Fruit fly (Drosophila melanogaster): ENCODE results near the gene CG5217.

CG5217 gene

DNA sequence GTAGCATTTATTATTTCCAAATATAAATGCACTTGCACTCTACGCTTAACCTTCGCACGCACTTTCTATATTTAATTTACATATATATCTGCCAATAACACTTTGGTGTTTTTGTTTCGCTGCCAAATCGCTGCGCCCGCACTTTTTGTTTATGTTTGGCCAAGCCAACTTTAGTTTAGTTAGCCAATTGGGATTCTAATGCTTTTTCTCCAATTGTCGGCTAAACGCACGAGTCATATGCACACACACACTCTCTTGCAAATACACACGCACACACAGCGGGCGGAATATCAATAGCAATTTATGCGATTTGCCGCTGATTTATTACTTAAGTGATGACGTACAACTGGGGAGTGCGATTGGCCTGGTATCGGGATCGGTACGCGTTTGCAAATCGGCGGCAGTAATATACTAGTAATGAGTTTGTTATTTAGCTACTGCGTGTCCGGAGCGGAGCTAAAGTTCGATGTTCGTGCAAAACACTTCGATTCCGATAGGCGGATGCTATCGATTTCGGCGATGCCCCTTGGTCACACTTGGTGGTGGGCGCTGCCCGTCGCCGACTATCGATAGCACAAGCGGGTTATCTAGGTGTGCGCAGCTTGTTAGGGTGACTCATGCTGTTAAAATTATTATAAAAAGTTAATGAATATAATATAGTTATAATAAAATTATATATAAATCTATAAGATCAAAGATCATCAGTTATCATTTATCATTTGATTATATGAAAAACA, 21.6 kb downstream of the CG5217 start, which contains the start of gene vib (continued):
- TF ChIP-seq CG14860 (GFP tag; IDR thresholded peaks at IDR 0.05; ENCODE audit: partially characterized antibody) (peak; percentile 89), ken (GFP tag; IDR thresholded peaks at IDR 0.05) (0 out of 3 replicates have a peak, but pooled peaks have one; percentile 27), p53 (GFP tag; optimal IDR thresholded peaks at IDR 0.05) (no peak), CG33557 (GFP tag; optimal IDR thresholded peaks at IDR 0.05) (no peak), CG16779 (GFP tag; IDR thresholded peaks at IDR 0.05) (no peak), Dip3 (GFP tag; optimal IDR thresholded peaks at IDR 0.05) (no peak), CG2678 (tag; optimal IDR thresholded peaks at IDR 0.05) (peak; percentile 72), crol (GFP tag; IDR thresholded peaks at IDR 0.05) (no peak), Poxn (GFP tag; IDR thresholded peaks at IDR 0.05) (no peak), CG6683 (GFP tag; optimal IDR thresholded peaks at IDR 0.05) (no peak), lola (GFP tag; optimal IDR thresholded peaks at IDR 0.05) (peak in 1 of 3 experiments; percentile 8), Myb (GFP tag; optimal IDR thresholded peaks at IDR 0.05) (peak; percentile 20), zf30C (GFP tag; optimal IDR thresholded peaks at IDR 0.05) (no peak), cwo (GFP tag; optimal IDR thresholded peaks at IDR 0.05) (peak; percentile 17), BEAF-32 (GFP tag; optimal IDR thresholded peaks at IDR 0.05) (peak; percentile 86), CG13775 (GFP tag; optimal IDR thresholded peaks at IDR 0.05) (peak; percentile 39), CG1832 (GFP tag; optimal IDR thresholded peaks at IDR 0.05) (no peak), Hr39 (optimal IDR thresholded peaks at IDR 0.05) (no peak), Pdp1 (GFP tag; optimal IDR thresholded peaks at IDR 0.05) (peak; percentile 5 to 26), sug (tag; optimal IDR thresholded peaks at IDR 0.05) (no peak), CG9727 (GFP tag; optimal IDR thresholded peaks at IDR 0.05) (peak; percentile 44), gfzf (GFP tag; optimal IDR thresholded peaks at IDR 0.05) (peak; percentile 46), CG42726 (GFP tag; IDR thresholded peaks at IDR 0.05; ENCODE audit: partially characterized antibody) (peak; percentile 88), sens (GFP tag) (peak; percentile 47), CG9215 (GFP tag; IDR thresholded peaks at IDR 0.05) (no peak), Mad (GFP tag; optimal IDR thresholded peaks at IDR 0.05) (peak; percentile 14), CG34422 (GFP tag; IDR thresholded peaks at IDR 0.05) (peak; percentile 64; the same call in 2 of the 3 replicates), Hmx (GFP tag; optimal IDR thresholded peaks at IDR 0.05) (no peak), tup (GFP tag; optimal IDR thresholded peaks at IDR 0.05) (peak; percentile 26), tll (GFP tag; optimal IDR thresholded peaks at IDR 0.05) (no peak), CG15601 (tag; optimal IDR thresholded peaks at IDR 0.05) (peak; percentile 54), Dp (GFP tag; optimal IDR thresholded peaks at IDR 0.05) (peak; percentile 67), Hand (GFP tag; optimal IDR thresholded peaks at IDR 0.05) (no peak), sr (GFP tag; IDR thresholded peaks at IDR 0.05) (no peak), CG2129 (GFP tag; IDR thresholded peaks at IDR 0.05; ENCODE audit: partially characterized antibody) (peak; percentile 35; the same call in 1 of the 2 replicates), corto (GFP tag; optimal IDR thresholded peaks at IDR 0.05) (no peak), CG1647 (GFP tag; optimal IDR thresholded peaks at IDR 0.05) (peak; percentile 19), pho (GFP tag; optimal IDR thresholded peaks at IDR 0.05) (peak; percentile 15), gce (GFP tag; IDR thresholded peaks at IDR 0.05) (peak; percentile 68; the same call in 1 of the 3 replicates), zen2 (GFP tag; IDR thresholded peaks at IDR 0.05; ENCODE audit: partially characterized antibody) (peak; percentile 86), al (GFP tag; IDR thresholded peaks at IDR 0.05) (peak; percentile 28; the same call in 1 of the 2 replicates), CG34224 (GFP tag; IDR thresholded peaks at IDR 0.05; ENCODE audit: partially characterized antibody) (peak; percentile 89), CG9609 (GFP tag; optimal IDR thresholded peaks at IDR 0.05) (no peak), abd-A (tag; optimal IDR thresholded peaks at IDR 0.05) (no peak), CG1233 (GFP tag; optimal IDR thresholded peaks at IDR 0.05) (no peak), CG18011 (GFP tag; optimal IDR thresholded peaks at IDR 0.05) (no peak), fd3F (GFP tag; optimal IDR thresholded peaks at IDR 0.05) (peak; percentile 0), ssp (GFP tag; IDR thresholded peaks at IDR 0.05) (peak; percentile 56)

All from whole organism, embryonic.